Fruit fly (Drosophila melanogaster) Kc167 (cell line): ENCODE measurements around the gene CG13002.

Experiments used
- Myc ChIP-seq: fragments of >200 bp; optimal IDR thresholded peaks from 2 replicates; lab custom pipeline; 2017; ENCODE audit warnings: missing external identifiers
- Sin3A ChIP-seq: fragments of >200 bp; optimal IDR thresholded peaks from 2 replicates; lab custom pipeline; 2018; ENCODE audit warnings: missing external identifiers
- h ChIP-seq: fragments of >200 bp; optimal IDR thresholded peaks from 3 replicates; lab custom pipeline; 2018; ENCODE audit warnings: missing external identifiers
- insv ChIP-seq: fragments of >200 bp; optimal IDR thresholded peaks from 3 replicates; lab custom pipeline; 2018; ENCODE audit warnings: missing external identifiers
- psq ChIP-seq: fragments of >200 bp; optimal IDR thresholded peaks from 2 replicates; lab custom pipeline; 2017; ENCODE audit warnings: missing external identifiers
- ttk ChIP-seq: sonication (Bioruptor generic); optimal IDR thresholded peaks from 2 replicates; lab custom pipeline; 2017; ENCODE audit warnings: missing external identifiers

CG13002 gene

DNA sequence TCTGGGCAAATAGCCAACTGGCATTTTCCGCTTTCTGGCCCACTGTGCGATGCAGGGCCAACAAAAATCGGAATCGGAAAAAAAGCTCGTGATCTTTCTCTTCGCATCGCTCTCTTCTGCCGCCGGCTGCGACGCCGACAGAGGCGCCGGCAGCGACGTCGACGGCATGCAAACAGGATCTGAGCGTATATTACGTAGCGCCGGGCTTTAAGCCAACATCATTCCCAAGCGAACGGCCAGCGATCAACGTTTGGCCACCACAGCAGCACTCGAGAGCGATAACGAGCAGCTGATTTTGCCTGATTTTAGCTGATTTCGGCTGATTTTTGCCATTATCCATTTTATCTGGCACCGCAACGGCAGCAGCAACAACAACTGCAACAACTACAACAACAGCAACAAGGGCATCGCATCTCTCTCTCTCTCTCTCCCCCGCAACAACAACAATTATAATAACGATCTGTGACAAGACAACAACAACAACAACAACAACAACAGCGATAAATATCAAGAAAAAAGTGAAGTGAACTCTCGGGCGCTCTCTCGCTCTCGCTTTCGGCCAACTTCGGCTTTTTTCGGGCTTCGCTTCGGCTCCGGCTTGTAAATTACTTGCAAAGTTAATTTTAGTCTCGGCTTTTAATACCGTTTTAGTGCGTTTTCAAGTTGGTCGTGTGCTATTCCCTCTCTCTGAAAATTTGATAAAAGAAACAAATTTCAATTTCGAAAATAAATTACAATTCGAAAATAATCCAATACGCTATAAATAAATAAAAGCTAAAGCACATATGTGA, 23.6 kb downstream of the CG13002 start, which contains the start of gene CG4928:
CG4928 (plus strand) TSS at position 216 of the 791 bp plus-strand sequence.
- TF ChIP-seq psq (lab: Kevin White, UChicago): no peak
- no peak for TF ChIP-seq insv (lab: Kevin White, UChicago)
- no peak for TF ChIP-seq Myc (lab: Kevin White, UChicago)
- TF ChIP-seq h (lab: Kevin White, UChicago): no peak
- no peak for TF ChIP-seq ttk (lab: Kevin White, UChicago)
- TF ChIP-seq Sin3A: no peak

DNA sequence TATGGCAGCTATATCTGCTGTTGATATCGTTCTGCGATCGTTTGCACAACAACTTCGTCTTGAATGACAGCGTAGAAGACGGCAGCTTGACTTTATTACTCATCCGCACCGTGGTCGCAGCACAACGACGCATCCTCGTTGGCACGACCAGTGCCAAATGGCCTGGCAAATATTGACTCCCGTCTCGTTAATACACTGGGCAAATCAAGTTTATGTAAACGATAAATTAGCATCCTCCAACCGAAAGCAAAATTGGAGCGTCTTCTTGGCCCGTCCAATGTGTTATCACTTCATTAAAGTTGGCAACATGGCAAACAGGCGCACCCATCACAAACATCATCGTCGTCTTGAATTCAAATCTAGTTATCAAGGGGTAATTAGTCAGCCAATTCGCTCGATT, 27.9 kb downstream of the CG13002 start:
- no peak for TF ChIP-seq h (lab: Kevin White, UChicago)
- TF ChIP-seq Sin3A: no peak
- TF ChIP-seq psq (lab: Kevin White, UChicago): no peak
- TF ChIP-seq ttk (lab: Kevin White, UChicago): no peak
- TF ChIP-seq insv (lab: Kevin White, UChicago): no peak
- no peak for TF ChIP-seq Myc (lab: Kevin White, UChicago)

DNA sequence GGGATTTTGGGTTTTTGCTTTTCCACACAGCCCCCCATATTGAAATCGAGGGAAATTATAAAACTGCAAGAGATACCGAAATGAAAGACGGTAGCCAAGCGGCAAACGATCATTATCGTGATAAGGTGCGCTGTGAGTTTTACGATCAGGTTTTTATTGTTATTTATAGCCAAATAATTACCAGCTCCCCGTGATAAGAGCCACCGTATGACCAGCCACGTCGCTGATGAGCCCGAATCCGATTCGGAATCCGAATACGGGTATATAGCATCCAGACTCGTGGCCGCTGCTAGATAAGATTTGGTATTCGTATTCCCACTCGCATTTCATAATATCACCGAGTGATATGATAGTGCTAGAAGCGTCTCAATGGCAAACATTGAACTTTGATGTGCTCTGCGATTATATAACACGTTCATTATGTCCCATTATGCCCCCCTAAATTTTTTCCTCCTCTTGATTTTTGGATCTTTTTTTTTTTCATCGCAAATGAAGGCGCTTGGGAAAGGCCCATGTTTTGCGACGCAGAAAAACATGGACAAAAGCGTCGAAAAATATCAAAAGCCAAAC, 29.2 kb downstream of the CG13002 start:
- TF ChIP-seq Sin3A: no peak
- no peak for TF ChIP-seq psq (lab: Kevin White, UChicago)
- no peak for TF ChIP-seq Myc (lab: Kevin White, UChicago)
- TF ChIP-seq ttk (lab: Kevin White, UChicago): no peak
- TF ChIP-seq insv (lab: Kevin White, UChicago): no peak
- TF ChIP-seq h (lab: Kevin White, UChicago): no peak

DNA sequence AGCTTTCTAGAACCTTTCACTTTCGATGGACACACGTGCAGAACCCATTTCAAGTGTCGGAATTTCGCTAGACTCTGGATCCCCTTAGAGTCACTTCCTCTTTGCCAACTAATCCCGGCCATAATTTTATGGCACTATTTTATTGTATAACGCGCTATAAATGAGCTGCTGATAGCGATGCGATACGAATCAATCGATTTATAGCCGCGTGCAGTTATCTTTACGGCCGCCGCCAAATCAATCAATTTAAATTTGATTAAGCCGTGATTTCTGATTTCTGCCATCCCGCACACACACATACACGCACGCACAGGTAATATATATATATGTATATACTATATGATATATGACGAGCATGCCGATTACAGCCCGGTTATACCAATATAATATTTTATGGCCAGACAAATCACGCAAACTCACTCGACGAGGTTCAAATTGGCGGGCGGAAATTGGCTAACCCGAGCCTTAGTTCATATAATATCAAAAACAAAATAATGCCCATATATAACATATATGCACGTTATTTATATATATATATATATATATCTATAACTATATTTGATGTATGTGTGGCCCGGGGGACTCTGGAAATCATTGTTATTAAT, 31.2 kb downstream of the CG13002 start:
- TF ChIP-seq insv (lab: Kevin White, UChicago) (no peak), psq (lab: Kevin White, UChicago) (no peak), Myc (lab: Kevin White, UChicago) (no peak), ttk (lab: Kevin White, UChicago) (no peak), Sin3A (no peak), h (lab: Kevin White, UChicago) (no peak)

DNA sequence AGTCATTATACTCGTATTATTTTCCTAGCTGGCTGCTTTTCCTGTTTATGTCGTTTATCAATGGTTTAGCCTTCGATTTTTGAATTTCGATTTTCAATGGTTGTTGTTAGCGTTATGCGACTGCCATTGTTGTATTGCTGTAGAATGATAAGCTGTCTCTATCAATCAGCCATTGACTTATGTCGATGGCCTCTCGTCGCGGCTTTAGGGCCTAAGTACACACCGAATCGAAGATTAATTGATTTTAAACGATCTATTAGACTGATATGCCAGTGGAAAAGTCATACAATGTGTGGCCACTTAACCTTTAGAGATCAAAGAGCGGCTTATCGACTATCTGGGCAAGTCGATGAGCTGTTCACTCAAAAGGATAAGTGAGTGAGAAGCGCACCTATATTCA, 33.0 kb downstream of the CG13002 start:
- TF ChIP-seq insv (lab: Kevin White, UChicago) (no peak), ttk (lab: Kevin White, UChicago) (no peak), h (lab: Kevin White, UChicago) (no peak), Myc (lab: Kevin White, UChicago) (no peak), psq (lab: Kevin White, UChicago) (no peak), Sin3A (no peak)

DNA sequence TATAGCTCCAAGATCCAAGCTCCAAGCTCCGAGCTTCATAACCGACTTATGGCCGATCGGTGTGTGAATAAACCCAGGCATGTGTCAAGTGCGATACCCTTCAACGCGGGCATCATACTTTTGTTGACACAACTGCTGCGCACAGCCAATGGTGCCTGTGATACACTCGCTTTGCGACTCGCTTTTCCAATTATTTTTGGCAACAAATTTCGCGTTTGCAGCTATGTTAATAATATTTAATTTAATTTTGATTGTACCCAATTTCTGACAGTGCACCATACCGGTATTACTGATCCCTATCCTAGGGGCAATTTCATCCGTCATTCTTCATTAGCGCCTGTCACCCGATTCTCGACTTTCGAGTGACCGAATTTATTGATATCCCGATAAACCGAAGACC, 33.9 kb downstream of the CG13002 start:
- TF ChIP-seq psq (lab: Kevin White, UChicago): no peak
- no peak for TF ChIP-seq Sin3A
- TF ChIP-seq insv (lab: Kevin White, UChicago): no peak

DNA sequence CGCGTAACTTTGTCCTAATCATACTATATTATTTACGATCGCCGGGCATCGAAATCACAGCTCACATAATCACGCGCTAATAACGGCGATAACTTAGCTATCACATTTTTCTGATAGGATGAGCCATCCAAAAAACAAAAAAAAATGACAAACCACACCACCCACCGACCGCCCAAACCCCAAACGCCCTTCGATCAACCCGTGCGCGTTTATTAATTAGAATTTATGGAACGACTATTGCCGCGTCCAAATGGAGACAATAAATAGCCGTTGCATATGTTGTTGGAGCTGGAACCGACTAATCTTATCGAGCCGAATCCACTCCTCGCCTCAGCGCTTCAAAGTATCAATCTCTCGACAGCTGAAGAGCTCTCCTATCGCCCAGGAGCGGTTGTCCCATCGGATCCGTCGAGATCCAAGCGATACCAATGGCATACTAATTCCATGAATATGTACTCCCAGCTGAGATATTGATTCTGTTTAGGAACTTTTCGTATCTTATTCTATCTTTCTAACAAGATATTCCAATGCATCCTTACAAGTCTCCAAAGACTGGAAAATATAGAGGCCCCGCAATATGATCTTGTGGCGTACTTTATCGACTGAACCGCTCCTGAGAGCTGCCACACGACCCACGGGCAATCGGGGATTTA, 34.6 kb downstream of the CG13002 start:
- TF ChIP-seq insv (lab: Kevin White, UChicago): no peak
- no peak for TF ChIP-seq h (lab: Kevin White, UChicago)
- TF ChIP-seq ttk (lab: Kevin White, UChicago): no peak
- no peak for TF ChIP-seq Sin3A
- TF ChIP-seq psq (lab: Kevin White, UChicago): no peak
- TF ChIP-seq Myc (lab: Kevin White, UChicago): no peak

DNA sequence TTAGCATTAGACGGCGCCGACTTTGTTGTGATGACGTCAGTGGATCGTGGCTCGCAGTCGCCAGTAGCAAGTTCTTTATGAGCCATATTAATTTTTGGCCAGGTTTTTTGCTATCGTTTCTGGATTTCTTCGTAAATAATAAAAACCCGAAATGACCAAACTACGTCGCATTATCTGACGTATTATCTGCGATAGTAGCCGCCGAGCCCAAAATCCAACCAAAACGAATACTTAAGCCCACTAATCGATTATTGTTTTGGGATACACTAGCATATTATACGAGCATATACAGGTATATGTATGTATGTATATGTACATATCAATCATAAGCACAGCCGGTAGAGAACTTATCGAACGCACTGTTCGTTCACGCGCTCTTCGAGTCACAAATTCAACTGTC, 37.1 kb downstream of the CG13002 start:
- TF ChIP-seq psq (lab: Kevin White, UChicago) (no peak), Sin3A (no peak)

DNA sequence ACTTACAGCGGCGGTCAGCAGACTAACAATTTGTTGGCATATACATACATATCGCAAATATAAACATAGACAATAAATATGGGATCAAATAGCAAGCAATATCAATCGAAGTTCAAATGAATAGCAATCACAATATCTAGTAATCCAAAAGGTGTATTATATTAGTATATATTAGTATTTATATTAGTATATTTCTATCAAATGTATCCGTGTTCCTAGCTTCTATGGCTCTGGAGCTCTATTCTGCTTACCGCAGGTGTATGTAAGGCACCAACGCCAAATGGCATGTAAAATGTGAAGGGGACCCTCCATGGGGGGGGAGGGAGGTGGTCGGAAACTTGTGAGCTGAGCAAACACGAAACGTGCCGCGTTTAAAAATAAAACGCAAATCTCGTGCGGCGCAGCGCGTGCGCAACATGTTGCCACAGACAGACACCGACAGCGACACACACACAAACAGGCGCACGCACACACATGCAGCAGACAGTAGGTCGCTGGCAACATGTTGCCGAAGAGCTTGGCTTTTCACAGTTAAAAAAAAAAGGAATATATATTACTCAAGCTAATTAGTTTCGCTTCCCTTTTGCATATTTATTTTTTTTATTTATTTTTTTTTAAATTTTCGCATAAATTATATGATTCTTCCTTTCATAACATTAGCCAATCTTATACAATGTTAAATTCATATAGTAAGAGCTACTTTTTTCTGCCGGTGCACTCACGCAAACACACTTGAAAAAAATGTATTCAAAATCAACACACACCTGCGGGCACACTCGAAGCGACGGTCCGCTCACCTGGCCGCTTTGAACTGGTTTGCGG, 41.1 kb downstream of the CG13002 start:
- TF ChIP-seq Myc (lab: Kevin White, UChicago): no peak
- TF ChIP-seq psq (lab: Kevin White, UChicago): no peak
- TF ChIP-seq ttk (lab: Kevin White, UChicago): no peak
- TF ChIP-seq Sin3A: no peak
- no peak for TF ChIP-seq insv (lab: Kevin White, UChicago)

DNA sequence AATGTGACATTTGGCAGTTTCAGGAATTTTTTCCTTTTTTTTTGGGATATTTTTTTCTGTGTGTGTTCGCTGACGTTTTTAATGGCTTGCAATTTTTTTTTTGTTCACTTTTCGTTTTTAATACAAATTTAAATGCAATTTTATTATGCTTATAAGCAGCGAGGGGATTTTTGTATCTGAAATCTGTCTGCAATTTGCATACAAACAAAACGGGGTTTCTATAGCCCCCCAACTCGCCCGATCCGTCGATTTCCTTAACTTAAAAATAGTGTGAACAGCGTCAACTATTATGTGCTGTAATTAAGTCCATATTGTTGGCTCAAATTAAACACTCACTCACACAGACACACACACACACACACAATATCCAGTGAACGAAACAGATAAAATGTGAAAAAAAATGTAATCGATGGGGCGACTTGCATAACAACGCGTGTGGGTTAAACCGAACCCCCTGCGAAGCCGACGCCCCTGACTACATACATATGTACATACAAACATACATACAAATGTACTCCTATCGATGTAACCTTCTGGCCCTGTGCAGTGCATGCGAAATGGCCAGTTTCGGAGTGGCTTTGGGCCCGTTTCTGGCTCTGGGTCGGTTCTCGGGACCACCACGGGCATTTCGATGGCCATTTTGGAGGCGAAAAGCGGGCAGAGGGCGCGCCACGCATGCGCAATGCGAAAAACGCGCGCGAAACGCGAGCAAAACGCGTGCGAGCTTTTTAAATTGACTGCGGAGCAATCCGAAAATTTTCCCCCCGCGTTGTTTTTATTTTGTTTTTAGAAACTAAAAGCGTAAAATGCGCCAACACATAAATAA, 42.6 kb downstream of the CG13002 start:
- TF ChIP-seq Sin3A (no peak), Myc (lab: Kevin White, UChicago) (no peak), insv (lab: Kevin White, UChicago) (no peak), ttk (lab: Kevin White, UChicago) (no peak), h (lab: Kevin White, UChicago) (no peak), psq (lab: Kevin White, UChicago) (no peak)
